Worm (Caenorhabditis elegans) whole organism, L1 larva: ENCODE results near the gene clec-6.

Experiments
- C04F5.9 ChIP-seq: sonication (generic microtip); optimal IDR thresholded peaks from 2 replicates; lab custom pipeline; 2016; ENCODE audit warnings: missing genetic modification characterization, missing compliant biosample characterization
- F16B12.6 ChIP-seq: fragments of 150-350 bp; optimal IDR thresholded peaks from 2 replicates; lab custom pipeline; 2014; ENCODE audit warnings: missing biosample characterization, missing genetic modification characterization
- blmp-1 ChIP-seq: fragments of 150-350 bp; optimal IDR thresholded peaks from 2 replicates; lab custom pipeline; 2014; ENCODE audit warnings: missing biosample characterization, missing genetic modification characterization
- ceh-63 ChIP-seq: fragments of 200-800 bp; sonication (Bioruptor generic); optimal IDR thresholded peaks from 2 replicates; lab custom pipeline; 2018; ENCODE audit warnings: mild to moderate bottlenecking, missing genetic modification characterization, missing compliant biosample characterization
- ceh-8 ChIP-seq: fragments of 200-800 bp; sonication (Bioruptor generic); optimal IDR thresholded peaks from 2 replicates; lab custom pipeline; 2018; ENCODE audit warnings: mild to moderate bottlenecking, missing genetic modification characterization, moderate library complexity, missing compliant biosample characterization
- ceh-82 ChIP-seq, 3 experiments: fragments of 150-350 bp in 1 of 3; sonication (generic microtip) in 2 of 3; optimal IDR thresholded peaks; 2 replicates each; lab custom pipeline; 2014 to 2017; ENCODE audit warnings: missing biosample characterization in 3 of 3, missing genetic modification characterization in 3 of 3
- ceh-90 ChIP-seq: sonication (generic microtip); optimal IDR thresholded peaks from 2 replicates; lab custom pipeline; 2016; ENCODE audit warnings: missing genetic modification characterization, missing compliant biosample characterization
- dpl-1 ChIP-seq, 3 experiments: fragments of 150-350 bp in 2 of 3; sonication (generic microtip) in 1 of 3; optimal IDR thresholded peaks; 2 replicates each; lab custom pipeline; 2014 to 2017; ENCODE audit warnings: missing biosample characterization in 3 of 3, missing genetic modification characterization in 3 of 3, missing genetic modification reagents in 3 of 3
- efl-1 ChIP-seq, 4 experiments: fragments of 150-350 bp; optimal IDR thresholded peaks in 3 of 4; peaks in 1 of 4; 1 replicate in 1 of 4; 2 replicates in 3 of 4; lab custom pipeline; 2014; ENCODE audit warnings: missing biosample characterization in 2 of 4, missing genetic modification characterization in 2 of 4, missing genetic modification reagents in 2 of 4
- efl-3 ChIP-seq: fragments of 200-800 bp; sonication (Bioruptor generic); optimal IDR thresholded peaks from 2 replicates; lab custom pipeline; 2018; ENCODE audit warnings: mild to moderate bottlenecking, missing genetic modification characterization, missing compliant biosample characterization
- egl-13 ChIP-seq: sonication (generic microtip); optimal IDR thresholded peaks from 2 replicates; lab custom pipeline; 2016; ENCODE audit warnings: missing genotype, missing genetic modification reagents, missing genetic modification characterization, missing compliant biosample characterization
- egl-27 ChIP-seq, 2 experiments: fragments of 150-350 bp in 1 of 2; sonication (generic microtip); optimal IDR thresholded peaks; 3 replicates each; lab custom pipeline; 2017 to 2018; ENCODE audit warnings: missing biosample characterization in 2 of 2, missing genetic modification characterization in 2 of 2, missing genetic modification reagents in 2 of 2
- elt-2 ChIP-seq: sonication (generic microtip); optimal IDR thresholded peaks from 2 replicates; lab custom pipeline; 2016; ENCODE audit warnings: missing genetic modification characterization, mild to moderate bottlenecking, inconsistent platforms, missing compliant biosample characterization, missing genetic modification reagents
- ets-5 ChIP-seq: fragments of 200-800 bp; sonication (Bioruptor generic); IDR thresholded peaks from 2 replicates; pipeline ENCODE4 v1.3.6; 2022; ENCODE audit warnings: missing genetic modification characterization, missing compliant biosample characterization
- fkh-4 ChIP-seq: sonication (generic microtip); optimal IDR thresholded peaks from 2 replicates; lab custom pipeline; 2016; ENCODE audit warnings: missing compliant biosample characterization, missing genetic modification characterization, borderline replicate concordance
- fkh-8 ChIP-seq: sonication (generic microtip); optimal IDR thresholded peaks from 2 replicates; lab custom pipeline; 2016; ENCODE audit warnings: mild to moderate bottlenecking, missing genetic modification characterization, missing compliant biosample characterization
- grh-1 ChIP-seq: fragments of 200-800 bp; sonication (Bioruptor generic); IDR thresholded peaks from 2 replicates; pipeline ENCODE4 v1.3.6; 2022; ENCODE audit warnings: missing genetic modification reagents, missing genetic modification characterization, missing compliant biosample characterization
- hlh-4 ChIP-seq: sonication (generic microtip); optimal IDR thresholded peaks from 2 replicates; lab custom pipeline; 2016; ENCODE audit warnings: mild to moderate bottlenecking, missing genetic modification characterization, missing compliant biosample characterization
- hpl-2 ChIP-seq: fragments of 150-350 bp; optimal IDR thresholded peaks from 2 replicates; lab custom pipeline; 2014; ENCODE audit warnings: missing biosample characterization, missing genetic modification reagents, missing genetic modification characterization
- irx-1 ChIP-seq: sonication (generic microtip); optimal IDR thresholded peaks from 2 replicates; lab custom pipeline; 2016; ENCODE audit warnings: missing genetic modification characterization, missing compliant biosample characterization
- isw-1 ChIP-seq: fragments of 200-800 bp; sonication (Bioruptor generic); IDR thresholded peaks from 2 replicates; pipeline ENCODE4 v1.3.6; 2022; ENCODE audit warnings: missing genetic modification characterization, missing compliant biosample characterization
- lin-39 ChIP-seq: fragments of 150-350 bp; optimal IDR thresholded peaks from 2 replicates; lab custom pipeline; 2014; ENCODE audit warnings: missing biosample characterization, missing genetic modification reagents, missing genetic modification characterization
- lir-3 ChIP-seq: sonication (generic microtip); optimal IDR thresholded peaks from 2 replicates; lab custom pipeline; 2016; ENCODE audit warnings: mild to moderate bottlenecking, missing genetic modification characterization, moderate library complexity, missing compliant biosample characterization; ENCODE audit not compliant: poor library complexity
- lsy-2 ChIP-seq, 2 experiments: fragments of 150-350 bp; optimal IDR thresholded peaks; 2 replicates each; lab custom pipeline; 2014; ENCODE audit warnings: missing biosample characterization in 2 of 2, missing genetic modification characterization in 2 of 2
- mep-1 ChIP-seq: fragments of 150-350 bp; optimal IDR thresholded peaks from 2 replicates; lab custom pipeline; 2014; ENCODE audit warnings: missing biosample characterization, missing genetic modification characterization
- nhr-20 ChIP-seq: sonication (generic microtip); optimal IDR thresholded peaks from 2 replicates; lab custom pipeline; 2016; ENCODE audit warnings: mild to moderate bottlenecking, missing genetic modification characterization, missing compliant biosample characterization
- nhr-47 ChIP-seq: sonication (generic microtip); optimal IDR thresholded peaks from 2 replicates; lab custom pipeline; 2016; ENCODE audit warnings: mild to moderate bottlenecking, missing genetic modification characterization, moderate library complexity, missing compliant biosample characterization
- nhr-90 ChIP-seq: sonication (generic microtip); optimal IDR thresholded peaks from 2 replicates; lab custom pipeline; 2016; ENCODE audit warnings: mild to moderate bottlenecking, missing genetic modification characterization, missing compliant biosample characterization; ENCODE audit not compliant: poor library complexity
- pax-3 ChIP-seq: fragments of 200-800 bp; sonication (Bioruptor generic); optimal IDR thresholded peaks from 2 replicates; lab custom pipeline; 2018; ENCODE audit warnings: mild to moderate bottlenecking, missing genetic modification characterization, moderate library complexity, missing compliant biosample characterization
- pqm-1 ChIP-seq: sonication (generic microtip); optimal IDR thresholded peaks from 3 replicates; lab custom pipeline; 2017; ENCODE audit warnings: missing biosample characterization, missing genetic modification characterization
- rnt-1 ChIP-seq: sonication (generic microtip); optimal IDR thresholded peaks from 2 replicates; lab custom pipeline; 2016; ENCODE audit warnings: mild to moderate bottlenecking, missing genetic modification characterization, moderate library complexity, missing compliant biosample characterization
- skn-1 ChIP-seq: fragments of 150-350 bp; optimal IDR thresholded peaks from 2 replicates; lab custom pipeline; 2014; ENCODE audit warnings: missing biosample characterization, missing genetic modification characterization
- snu-23 ChIP-seq: sonication (generic microtip); optimal IDR thresholded peaks from 2 replicates; lab custom pipeline; 2016; ENCODE audit warnings: missing genetic modification characterization, missing compliant biosample characterization
- sox-4 ChIP-seq: sonication (generic microtip); optimal IDR thresholded peaks from 2 replicates; lab custom pipeline; 2016; ENCODE audit warnings: missing genetic modification characterization, missing compliant biosample characterization
- sup-37 ChIP-seq: fragments of 200-800 bp; sonication (Bioruptor generic); optimal IDR thresholded peaks from 2 replicates; lab custom pipeline; 2018; ENCODE audit warnings: mild to moderate bottlenecking, missing genetic modification characterization, missing compliant biosample characterization
- swsn-7 ChIP-seq: sonication (generic microtip); optimal IDR thresholded peaks from 2 replicates; lab custom pipeline; 2016; ENCODE audit warnings: missing genetic modification characterization, missing compliant biosample characterization
- tbx-2 ChIP-seq: sonication (generic microtip); optimal IDR thresholded peaks from 2 replicates; lab custom pipeline; 2016; ENCODE audit warnings: missing genetic modification characterization, missing compliant biosample characterization
- unc-30 ChIP-seq: sonication (generic microtip); optimal IDR thresholded peaks from 2 replicates; lab custom pipeline; 2017; ENCODE audit warnings: missing biosample characterization, missing genetic modification characterization
- vab-15 ChIP-seq: sonication (generic microtip); optimal IDR thresholded peaks from 2 replicates; lab custom pipeline; 2017; ENCODE audit warnings: missing genotype, mild to moderate bottlenecking, missing genetic modification characterization, missing compliant biosample characterization
- zag-1 ChIP-seq: fragments of 150-350 bp; optimal IDR thresholded peaks from 2 replicates; lab custom pipeline; 2014; ENCODE audit warnings: missing biosample characterization, missing genetic modification characterization
- zip-4 ChIP-seq: fragments of 200-800 bp; sonication (Bioruptor generic); optimal IDR thresholded peaks from 2 replicates; lab custom pipeline; 2018; ENCODE audit warnings: mild to moderate bottlenecking, missing genetic modification characterization, moderate library complexity, missing compliant biosample characterization
- ztf-11 ChIP-seq, 2 experiments: sonication (generic microtip); optimal IDR thresholded peaks; 2 replicates each; lab custom pipeline; 2016 to 2017; ENCODE audit warnings: missing genetic modification characterization in 2 of 2, missing biosample characterization in 1 of 2, missing compliant biosample characterization in 1 of 2

The clec-6 gene

ce11 chrIII:4917960-4918712 lies 30.9 kb upstream of the clec-6 start, which contains the start of gene rpb-8 (continued):
- TF ChIP-seq lir-3 (tag; lab: Kevin White, UChicago) = peak; percentile 37
- TF ChIP-seq lin-39 (tag; lab: Kevin White, UChicago) = no peak
- TF ChIP-seq vab-15 (tag; lab: Kevin White, UChicago) = no peak
- TF ChIP-seq swsn-7 = peak; percentile 29
- peak; percentile 22 for TF ChIP-seq zip-4

- TF ChIP-seq dpl-1 (GFP tag; optimal IDR thresholded peaks at IDR 0.05; lab: Kevin White, UChicago) (no peak), efl-1 (optimal IDR thresholded peaks at IDR 0.05; lab: Kevin White, UChicago) (no peak), efl-1 (GFP tag; optimal IDR thresholded peaks at IDR 0.05 in 1 of 2; lab: Kevin White, UChicago) (peak in 1 of 2 experiments; percentile 52)
Observed at ce11 chrIII:4917077-4917476, 29.8 kb upstream of the clec-6 start, which contains the start of gene rars-1. Gene rars-1 (minus strand): TSS chrIII:4917177.

- TF ChIP-seq vab-15 (tag; lab: Kevin White, UChicago) (no peak), pqm-1 (tag; lab: Kevin White, UChicago) (no peak), elt-2 (tag; lab: Kevin White, UChicago) (no peak), egl-27 (tag; optimal IDR thresholded peaks at IDR 0.05; lab: Kevin White, UChicago) (no peak), C04F5.9 (no peak), F16B12.6 (tag; lab: Kevin White, UChicago) (no peak)
Observed at ce11 chrIII:4913736-4914135, 26.5 kb upstream of the clec-6 start.

ce11 chrIII:4912317-4912716 lies 25.1 kb upstream of the clec-6 start, which contains the start of the genes F26F4.9 and cee-1:
Gene F26F4.9 (minus strand): TSS chrIII:4912521.
Gene cee-1 (plus strand): TSS chrIII:4912699.
- TF ChIP-seq ets-5 (GFP tag; lab: Robert Waterston, UW) (no peak), F16B12.6 (tag; lab: Kevin White, UChicago) (peak; percentile 40), sox-4 (peak; percentile 87), isw-1 (GFP tag; lab: Robert Waterston, UW) (peak; percentile 35), nhr-90 (tag; lab: Kevin White, UChicago) (peak; percentile 84), nhr-47 (tag; lab: Kevin White, UChicago) (peak; percentile 82), C04F5.9 (peak; percentile 66), irx-1 (tag; lab: Kevin White, UChicago) (peak; percentile 86), ceh-63 (no peak), fkh-4 (tag; lab: Kevin White, UChicago) (peak; percentile 91), skn-1 (peak; percentile 22), zag-1 (tag; lab: Kevin White, UChicago) (no peak), efl-1 (optimal IDR thresholded peaks at IDR 0.05; lab: Kevin White, UChicago) (peak; percentile 63 to 79), efl-1 (GFP tag; optimal IDR thresholded peaks at IDR 0.05 in 1 of 2; lab: Kevin White, UChicago) (peak; percentile 78 to 96), unc-30 (tag; lab: Kevin White, UChicago) (no peak), lsy-2 (tag; optimal IDR thresholded peaks at IDR 0.05; lab: Kevin White, UChicago) (peak; percentile 63 to 69), ztf-11 (tag; optimal IDR thresholded peaks at IDR 0.05; lab: Kevin White, UChicago) (peak in 1 of 2 experiments; percentile 88), grh-1 (no peak), pax-3 (tag; lab: Kevin White, UChicago) (peak; percentile 76), hlh-4 (tag; lab: Kevin White, UChicago) (peak; percentile 22), snu-23 (peak; percentile 75), elt-2 (tag; lab: Kevin White, UChicago) (peak; percentile 44), blmp-1 (tag; lab: Kevin White, UChicago) (peak; percentile 40), fkh-8 (tag; lab: Kevin White, UChicago) (peak; percentile 70), ceh-90 (tag; lab: Kevin White, UChicago) (peak; percentile 90), sup-37 (GFP tag; lab: Kevin White, UChicago) (no peak), dpl-1 (GFP tag; optimal IDR thresholded peaks at IDR 0.05; lab: Kevin White, UChicago) (peak; percentile 61 to 76 (median 68)), zip-4 (peak; percentile 8), nhr-20 (tag; lab: Kevin White, UChicago) (peak; percentile 74), ceh-82 (tag; optimal IDR thresholded peaks at IDR 0.05; lab: Kevin White, UChicago) (peak in 2 of 3 experiments; percentile 19 to 47), pqm-1 (tag; lab: Kevin White, UChicago) (no peak), efl-3 (GFP tag; lab: Kevin White, UChicago) (no peak), tbx-2 (peak; percentile 82), swsn-7 (peak; percentile 70), rnt-1 (tag; lab: Kevin White, UChicago) (peak; percentile 96), egl-13 (tag; lab: Kevin White, UChicago) (peak; percentile 75), ceh-8 (GFP tag; lab: Kevin White, UChicago) (no peak), mep-1 (peak; percentile 84), hpl-2 (no peak)
